Worm (Caenorhabditis elegans) whole organism, young adult: ENCODE measurements around the gene T13C5.6.

Experiments
- B0019.2 ChIP-seq: fragments of 200-800 bp; sonication (Bioruptor generic); conservative IDR thresholded peaks from 2 replicates; pipeline ENCODE4 v1.3.6; 2022; ENCODE audit warnings: missing genetic modification reagents, missing genetic modification characterization, missing compliant biosample characterization
- C06A6.2 ChIP-seq: fragments of 200-800 bp; sonication (Bioruptor generic); conservative IDR thresholded peaks from 2 replicates; pipeline ENCODE4 v1.3.6; 2022; ENCODE audit warnings: missing genetic modification characterization, missing compliant biosample characterization
- F22D6.2 ChIP-seq: sonication (generic microtip); optimal IDR thresholded peaks from 2 replicates; lab custom pipeline; 2016; ENCODE audit warnings: mild to moderate bottlenecking, missing genetic modification characterization, missing compliant biosample characterization
- F52B5.7 ChIP-seq: sonication (generic microtip); optimal IDR thresholded peaks from 2 replicates; lab custom pipeline; 2016; ENCODE audit warnings: mild to moderate bottlenecking, missing genetic modification characterization, missing compliant biosample characterization
- F57A8.1 ChIP-seq: fragments of 200-800 bp; sonication (Bioruptor generic); optimal IDR thresholded peaks from 2 replicates; lab custom pipeline; 2018; ENCODE audit warnings: mild to moderate bottlenecking, missing genetic modification characterization, moderate library complexity, missing compliant biosample characterization
- K11D2.4 ChIP-seq: fragments of 200-800 bp; sonication (Bioruptor generic); IDR thresholded peaks from 2 replicates; pipeline ENCODE4 v1.3.6; 2022; ENCODE audit warnings: missing genetic modification reagents, missing genetic modification characterization, missing compliant biosample characterization
- K12H6.12 ChIP-seq: fragments of 200-800 bp; sonication (Bioruptor generic); optimal IDR thresholded peaks from 2 replicates; lab custom pipeline; 2018; ENCODE audit warnings: mild to moderate bottlenecking, missing genetic modification characterization, missing compliant biosample characterization
- Y67H2A.10 ChIP-seq: fragments of 200-800 bp; sonication (Bioruptor generic); conservative IDR thresholded peaks from 2 replicates; pipeline ENCODE4 v1.3.6; 2022; ENCODE audit warnings: missing genetic modification reagents, missing genetic modification characterization, missing compliant biosample characterization
- Y79H2A.3 ChIP-seq: fragments of 200-800 bp; sonication (Bioruptor generic); conservative IDR thresholded peaks from 2 replicates; pipeline ENCODE4 v1.3.6; 2022; ENCODE audit warnings: missing genetic modification reagents, missing genetic modification characterization, missing compliant biosample characterization
- Y95B8A.8 ChIP-seq: fragments of 200-800 bp; sonication (Bioruptor generic); IDR thresholded peaks from 2 replicates; pipeline ENCODE4 v1.3.6; 2022; ENCODE audit warnings: missing genetic modification reagents, missing genetic modification characterization, missing compliant biosample characterization
- ZK185.1 ChIP-seq: sonication (generic microtip); optimal IDR thresholded peaks from 2 replicates; lab custom pipeline; 2016; ENCODE audit warnings: mild to moderate bottlenecking, missing genetic modification characterization, missing compliant biosample characterization; ENCODE audit not compliant: poor library complexity, severe bottlenecking
- akir-1 ChIP-seq: fragments of 200-800 bp; sonication (Bioruptor generic); optimal IDR thresholded peaks from 2 replicates; lab custom pipeline; 2018; ENCODE audit warnings: mild to moderate bottlenecking, missing genetic modification characterization, moderate library complexity, missing compliant biosample characterization
- ama-1 ChIP-seq, 3 experiments: fragments of 150-350 bp in 1 of 3; sonication (generic microtip) in 2 of 3; optimal IDR thresholded peaks; 2 replicates each; lab custom pipeline; 2014 to 2018; ENCODE audit warnings: missing biosample characterization in 2 of 3, missing genetic modification characterization in 2 of 3, missing genetic modification reagents in 2 of 3
- attf-3 ChIP-seq: fragments of 200-800 bp; sonication (Bioruptor generic); conservative IDR thresholded peaks from 2 replicates; pipeline ENCODE4 v1.3.6; 2022; ENCODE audit warnings: missing genetic modification reagents, missing genetic modification characterization, missing compliant biosample characterization
- attf-5 ChIP-seq: fragments of 200-800 bp; sonication (Bioruptor generic); optimal IDR thresholded peaks from 2 replicates; lab custom pipeline; 2018; ENCODE audit warnings: mild to moderate bottlenecking, missing genetic modification characterization, missing compliant biosample characterization
- attf-6 ChIP-seq: fragments of 200-800 bp; sonication (Bioruptor generic); IDR thresholded peaks from 2 replicates; pipeline ENCODE4 v1.3.6; 2022; ENCODE audit warnings: missing genetic modification reagents, missing genetic modification characterization, missing compliant biosample characterization
- bed-1 ChIP-seq: fragments of 200-800 bp; sonication (Bioruptor generic); IDR thresholded peaks from 2 replicates; pipeline ENCODE4 v1.3.6; 2022; ENCODE audit warnings: missing genetic modification reagents, missing genetic modification characterization, missing compliant biosample characterization
- ccch-3 ChIP-seq: fragments of 200-800 bp; sonication (Bioruptor generic); optimal IDR thresholded peaks from 2 replicates; lab custom pipeline; 2018; ENCODE audit warnings: mild to moderate bottlenecking, missing genetic modification characterization, missing compliant biosample characterization
- cebp-1 ChIP-seq, 2 experiments: fragments of 200-800 bp in 1 of 2; sonication (Bioruptor generic) in 1 of 2; sonication (generic microtip) in 1 of 2; IDR thresholded peaks in 1 of 2; optimal IDR thresholded peaks in 1 of 2; 2 replicates each; pipeline versions ENCODE4 v1.3.6 to Lab custom; 2017 to 2022; ENCODE audit warnings: missing compliant biosample characterization in 2 of 2, missing genetic modification characterization in 2 of 2, mild to moderate bottlenecking in 1 of 2, missing genetic modification reagents in 1 of 2, moderate library complexity in 1 of 2
- ceh-100 ChIP-seq: fragments of 200-800 bp; sonication (Bioruptor generic); IDR thresholded peaks from 2 replicates; pipeline ENCODE4 v1.3.6; 2022; ENCODE audit warnings: missing genetic modification reagents, missing genetic modification characterization, missing compliant biosample characterization
- ceh-27 ChIP-seq: fragments of 200-800 bp; sonication (Bioruptor generic); optimal IDR thresholded peaks from 2 replicates; lab custom pipeline; 2018; ENCODE audit warnings: mild to moderate bottlenecking, missing genetic modification characterization, moderate library complexity, missing compliant biosample characterization
- chd-7 ChIP-seq: sonication (generic microtip); optimal IDR thresholded peaks from 2 replicates; lab custom pipeline; 2016; ENCODE audit warnings: mild to moderate bottlenecking, missing genetic modification characterization, moderate library complexity, missing compliant biosample characterization
- dox-1 ChIP-seq: fragments of 200-800 bp; sonication (Bioruptor generic); IDR thresholded peaks from 2 replicates; pipeline ENCODE4 v1.3.6; 2022; ENCODE audit warnings: missing genetic modification reagents, missing genetic modification characterization, missing compliant biosample characterization
- gei-17 ChIP-seq: fragments of 200-800 bp; sonication (Bioruptor generic); optimal IDR thresholded peaks from 2 replicates; lab custom pipeline; 2018; ENCODE audit warnings: mild to moderate bottlenecking, missing genetic modification characterization, missing compliant biosample characterization
- hlh-26 ChIP-seq: fragments of 200-800 bp; sonication (Bioruptor generic); conservative IDR thresholded peaks from 2 replicates; pipeline ENCODE4 v1.3.6; 2022; ENCODE audit warnings: missing genetic modification reagents, missing genetic modification characterization, missing compliant biosample characterization
- hmg-1.2 ChIP-seq: fragments of 200-800 bp; sonication (Bioruptor generic); IDR thresholded peaks from 2 replicates; pipeline ENCODE4 v1.3.6; 2022; ENCODE audit warnings: missing genetic modification reagents, missing genetic modification characterization, missing compliant biosample characterization
- let-526 ChIP-seq: fragments of 200-800 bp; sonication (Bioruptor generic); IDR thresholded peaks from 2 replicates; pipeline ENCODE4 v1.3.6; 2022; ENCODE audit warnings: missing genetic modification reagents, missing genetic modification characterization, missing compliant biosample characterization
- let-607 ChIP-seq, 2 experiments: fragments of 200-800 bp in 1 of 2; sonication (Bioruptor generic) in 1 of 2; sonication (generic microtip) in 1 of 2; optimal IDR thresholded peaks; 2 replicates each; lab custom pipeline; 2016 to 2018; ENCODE audit warnings: mild to moderate bottlenecking in 2 of 2, missing compliant biosample characterization in 2 of 2, missing genetic modification characterization in 2 of 2, moderate library complexity in 2 of 2, missing genotype in 1 of 2
- lin-26 ChIP-seq: fragments of 200-800 bp; sonication (Bioruptor generic); IDR thresholded peaks from 2 replicates; pipeline ENCODE4 v1.3.6; 2022; ENCODE audit warnings: missing genetic modification reagents, missing genetic modification characterization, missing compliant biosample characterization
- lin-40 ChIP-seq: sonication (generic microtip); optimal IDR thresholded peaks from 2 replicates; lab custom pipeline; 2016; ENCODE audit warnings: missing genetic modification characterization, mild to moderate bottlenecking, missing compliant biosample characterization, missing genotype, missing genetic modification reagents
- lin-54 ChIP-seq: fragments of 200-800 bp; sonication (Bioruptor generic); optimal IDR thresholded peaks from 2 replicates; lab custom pipeline; 2018; ENCODE audit warnings: mild to moderate bottlenecking, missing genetic modification characterization, missing compliant biosample characterization
- madf-8 ChIP-seq: fragments of 200-800 bp; sonication (Bioruptor generic); conservative IDR thresholded peaks from 2 replicates; pipeline ENCODE4 v1.3.6; 2022; ENCODE audit warnings: missing genetic modification reagents, missing genetic modification characterization, missing compliant biosample characterization
- mcd-1 ChIP-seq: fragments of 200-800 bp; sonication (Bioruptor generic); IDR thresholded peaks from 2 replicates; pipeline ENCODE4 v1.3.6; 2022; ENCODE audit warnings: missing genetic modification reagents, missing genetic modification characterization, missing compliant biosample characterization
- mxl-1 ChIP-seq: sonication (generic microtip); optimal IDR thresholded peaks from 2 replicates; lab custom pipeline; 2016; ENCODE audit warnings: missing genetic modification characterization, missing compliant biosample characterization
- nhr-90 ChIP-seq: sonication (generic microtip); optimal IDR thresholded peaks from 2 replicates; lab custom pipeline; 2016; ENCODE audit warnings: missing genotype, mild to moderate bottlenecking, missing genetic modification characterization, missing compliant biosample characterization
- repo-1 ChIP-seq: sonication (generic microtip); optimal IDR thresholded peaks from 2 replicates; lab custom pipeline; 2017; ENCODE audit warnings: mild to moderate bottlenecking, missing genetic modification characterization, missing compliant biosample characterization
- sdz-38 ChIP-seq: sonication (generic microtip); optimal IDR thresholded peaks from 2 replicates; lab custom pipeline; 2016; ENCODE audit warnings: missing genotype, missing genetic modification characterization, missing compliant biosample characterization
- snpc-1.3 ChIP-seq: sonication (generic microtip); optimal IDR thresholded peaks from 2 replicates; lab custom pipeline; 2017; ENCODE audit warnings: missing genetic modification characterization, mild to moderate bottlenecking, missing compliant biosample characterization, antibody characterized with exemption, moderate library complexity, missing genotype, missing genetic modification reagents; ENCODE audit not compliant: insufficient read depth
- snpc-4 ChIP-seq, 5 experiments: fragments of 150-350 bp in 1 of 5; sonication (generic microtip) in 4 of 5; optimal IDR thresholded peaks; 2 replicates each; lab custom pipeline; 2014 to 2018; ENCODE audit warnings: missing genetic modification characterization in 5 of 5, missing biosample characterization in 3 of 5, antibody characterized with exemption in 2 of 5, mild to moderate bottlenecking in 2 of 5, missing compliant biosample characterization in 2 of 5, missing genotype in 2 of 5, moderate library complexity in 2 of 5, missing genetic modification reagents in 1 of 5
- somi-1 ChIP-seq: fragments of 200-800 bp; sonication (Bioruptor generic); optimal IDR thresholded peaks from 2 replicates; lab custom pipeline; 2018; ENCODE audit warnings: mild to moderate bottlenecking, missing genetic modification characterization, missing compliant biosample characterization
- tbp1 ChIP-seq: fragments of 200-800 bp; sonication (Bioruptor generic); optimal IDR thresholded peaks from 2 replicates; lab custom pipeline; 2018; ENCODE audit warnings: mild to moderate bottlenecking, missing genetic modification characterization, missing compliant biosample characterization
- tlf-1 ChIP-seq: fragments of 200-800 bp; sonication (Bioruptor generic); optimal IDR thresholded peaks from 2 replicates; lab custom pipeline; 2018; ENCODE audit warnings: mild to moderate bottlenecking, missing genetic modification characterization, missing compliant biosample characterization
- unc-62 ChIP-seq: fragments of 150-350 bp; optimal IDR thresholded peaks from 2 replicates; lab custom pipeline; 2014; ENCODE audit warnings: missing biosample characterization, missing genetic modification reagents, missing genetic modification characterization
- zim-3 ChIP-seq: sonication (generic microtip); optimal IDR thresholded peaks from 2 replicates; lab custom pipeline; 2017; ENCODE audit warnings: mild to moderate bottlenecking, missing genetic modification characterization, moderate library complexity, missing compliant biosample characterization
- ztf-18 ChIP-seq: sonication (generic microtip); optimal IDR thresholded peaks from 2 replicates; lab custom pipeline; 2016; ENCODE audit warnings: missing genotype, mild to moderate bottlenecking, missing genetic modification characterization, missing compliant biosample characterization

Gene T13C5.6

DNA sequence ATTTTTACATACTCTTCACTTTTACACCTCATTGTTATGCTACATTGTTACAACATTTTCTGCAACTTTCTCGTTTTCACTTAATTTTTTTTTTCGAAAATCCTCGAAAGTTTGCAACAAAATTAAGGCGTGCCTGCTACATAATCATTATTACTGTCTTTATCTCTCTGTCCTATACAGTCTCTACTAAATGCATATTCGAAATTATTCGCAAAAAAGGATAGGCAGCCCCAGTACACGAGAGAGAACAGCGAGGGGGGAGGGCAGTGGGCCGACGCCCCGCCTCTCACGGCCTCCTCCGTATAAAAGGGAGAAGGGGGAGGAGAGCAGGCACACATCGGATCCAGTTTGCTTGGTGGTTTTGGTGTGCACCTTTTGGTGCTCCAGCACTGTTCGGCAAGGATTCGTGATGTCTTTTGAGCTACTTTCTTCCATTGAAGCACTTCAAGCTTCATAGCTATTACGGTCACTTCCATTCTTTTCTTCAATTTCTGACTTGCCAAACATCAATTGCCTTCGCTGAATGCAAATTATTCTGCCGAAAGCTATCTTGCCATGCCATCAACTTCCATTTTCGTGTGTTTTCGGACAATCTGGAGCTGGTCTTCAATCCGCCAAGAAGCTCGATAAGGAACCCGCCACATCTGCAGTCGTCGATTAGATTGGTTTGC is 44.6 kb upstream of the T13C5.6 start:
- no peak for TF ChIP-seq snpc-1.3 (tag; lab: Kevin White, UChicago)
- no peak for TF ChIP-seq B0019.2 (GFP tag; lab: Robert Waterston, UW)
- no peak for TF ChIP-seq somi-1 (GFP tag; lab: Kevin White, UChicago)
- TF ChIP-seq dox-1, result peak; percentile 36; the same call in 1 of the 2 replicates
- TF ChIP-seq attf-6 (GFP tag; lab: Robert Waterston, UW), result no peak
- TF ChIP-seq C06A6.2 (GFP tag; lab: Robert Waterston, UW), result 0 out of 2 replicates have a peak, but pooled peaks have one; percentile 11
- peak; percentile 45 for TF ChIP-seq zim-3 (tag; lab: Kevin White, UChicago)
- TF ChIP-seq tbp1 (GFP tag; lab: Kevin White, UChicago), result peak; percentile 53
- TF ChIP-seq mxl-1, result no peak
- no peak for TF ChIP-seq ccch-3
- no peak for TF ChIP-seq K12H6.12 (tag; lab: Kevin White, UChicago)
- no peak for TF ChIP-seq nhr-90 (tag; lab: Kevin White, UChicago)
- peak; percentile 40 for TF ChIP-seq lin-40 (tag; lab: Kevin White, UChicago)
- no peak for TF ChIP-seq F57A8.1 (GFP tag; lab: Kevin White, UChicago)
- TF ChIP-seq cebp-1 (GFP tag; IDR thresholded peaks at IDR 0.05; lab: Robert Waterston, UW), result 0 out of 2 replicates have a peak, but pooled peaks have one; percentile 40
- peak; percentile 51 for TF ChIP-seq cebp-1 (tag; optimal IDR thresholded peaks at IDR 0.05; lab: Kevin White, UChicago)
- TF ChIP-seq ztf-18 (tag; lab: Kevin White, UChicago), result no peak
- no peak for TF ChIP-seq tlf-1 (GFP tag; lab: Kevin White, UChicago)
- TF ChIP-seq F52B5.7 (tag; lab: Kevin White, UChicago), result peak; percentile 34
- TF ChIP-seq Y79H2A.3, result no peak
- TF ChIP-seq let-607 (tag; optimal IDR thresholded peaks at IDR 0.05; lab: Kevin White, UChicago), result peak; percentile 1 to 22
- TF ChIP-seq gei-17 (GFP tag; lab: Kevin White, UChicago), result peak; percentile 66
- no peak for TF ChIP-seq F22D6.2 (tag; lab: Kevin White, UChicago)
- no peak for TF ChIP-seq snpc-4 (GFP tag; optimal IDR thresholded peaks at IDR 0.05; lab: Kevin White, UChicago)
- TF ChIP-seq snpc-4 (tag; optimal IDR thresholded peaks at IDR 0.05; lab: Kevin White, UChicago), result no peak
- peak; percentile 49; the same call in 1 of the 2 replicates for TF ChIP-seq lin-26 (GFP tag; lab: Robert Waterston, UW)
- peak; percentile 98 for TF ChIP-seq ama-1 (optimal IDR thresholded peaks at IDR 0.05; lab: Kevin White, UChicago)
- peak in 1 of 2 experiments; percentile 34 for TF ChIP-seq ama-1 (GFP tag; optimal IDR thresholded peaks at IDR 0.05; lab: Kevin White, UChicago)
- TF ChIP-seq Y95B8A.8 (GFP tag; lab: Robert Waterston, UW), result 0 out of 2 replicates have a peak, but pooled peaks have one; percentile 47
- TF ChIP-seq K11D2.4 (GFP tag; lab: Robert Waterston, UW), result peak; percentile 48
- TF ChIP-seq hmg-1.2 (GFP tag; lab: Robert Waterston, UW), result peak; percentile 36
- TF ChIP-seq madf-8 (GFP tag; lab: Robert Waterston, UW), result no peak
- TF ChIP-seq ceh-100 (GFP tag; lab: Robert Waterston, UW), result no peak
- TF ChIP-seq hlh-26 (GFP tag; lab: Robert Waterston, UW), result no peak
- TF ChIP-seq akir-1, result no peak
- TF ChIP-seq ZK185.1 (tag; lab: Kevin White, UChicago), result no peak
- peak; percentile 27 for TF ChIP-seq repo-1
- TF ChIP-seq attf-3 (GFP tag; lab: Robert Waterston, UW), result no peak
- TF ChIP-seq sdz-38 (tag; lab: Kevin White, UChicago), result no peak
- no peak for TF ChIP-seq Y67H2A.10 (GFP tag; lab: Robert Waterston, UW)
- TF ChIP-seq unc-62 (GFP tag; lab: Kevin White, UChicago), result peak; percentile 6
- peak; percentile 33 for TF ChIP-seq mcd-1
- no peak for TF ChIP-seq lin-54 (GFP tag; lab: Kevin White, UChicago)
- no peak for TF ChIP-seq bed-1
- peak; percentile 4 for TF ChIP-seq ceh-27 (GFP tag; lab: Kevin White, UChicago)
- TF ChIP-seq let-526 (GFP tag; lab: Robert Waterston, UW), result no peak
- TF ChIP-seq chd-7 (tag; lab: Kevin White, UChicago), result peak; percentile 30
- peak; percentile 17 for TF ChIP-seq attf-5
